Fruit fly (Drosophila melanogaster) whole organism, embryonic: ENCODE data around the gene CG17097.

Experiments used
- Blimp-1 ChIP-seq: fragments of 200-800 bp; sonication (Bioruptor generic); optimal IDR thresholded peaks from 3 replicates; lab custom pipeline; 2018; ENCODE audit warnings: missing biosample characterization, missing genetic modification characterization, mild to moderate bottlenecking, moderate library complexity, missing genetic modification reagents
- CG11504 ChIP-seq: fragments of 200-800 bp; sonication (Bioruptor generic); optimal IDR thresholded peaks from 3 replicates; lab custom pipeline; 2019; ENCODE audit warnings: missing biosample characterization, mild to moderate bottlenecking, missing genetic modification characterization, moderate library complexity
- CG12659 ChIP-seq: fragments of 200-800 bp; sonication (Bioruptor generic); optimal IDR thresholded peaks from 3 replicates; lab custom pipeline; 2017; ENCODE audit warnings: mild to moderate bottlenecking, missing biosample characterization, missing genetic modification reagents, missing genetic modification characterization
- CG12744 ChIP-seq: fragments of 200-800 bp; sonication (Bioruptor generic); optimal IDR thresholded peaks from 2 replicates; lab custom pipeline; 2016; ENCODE audit warnings: missing biosample characterization, missing genetic modification characterization
- CG12942 ChIP-seq: fragments of 200-800 bp; sonication (Bioruptor generic); optimal IDR thresholded peaks from 3 replicates; lab custom pipeline; 2016; ENCODE audit warnings: missing biosample characterization, missing genetic modification characterization
- CG14667 ChIP-seq: fragments of 200-800 bp; sonication (Bioruptor generic); IDR thresholded peaks from 2 replicates; pipeline ENCODE4 v1.3.6; 2022; ENCODE audit warnings: missing biosample characterization, missing genetic modification characterization
- CG14710 ChIP-seq: fragments of 200-800 bp; sonication (Bioruptor generic); optimal IDR thresholded peaks from 3 replicates; lab custom pipeline; 2019; ENCODE audit warnings: missing biosample characterization, mild to moderate bottlenecking, missing genetic modification characterization, moderate library complexity
- CG16815 ChIP-seq: fragments of 200-800 bp; sonication (Bioruptor generic); optimal IDR thresholded peaks from 3 replicates; lab custom pipeline; 2017; ENCODE audit warnings: missing biosample characterization, mild to moderate bottlenecking, missing genetic modification characterization
- CG17829 ChIP-seq: fragments of 200-800 bp; optimal IDR thresholded peaks from 2 replicates; lab custom pipeline; 2019; ENCODE audit warnings: missing biosample characterization, mild to moderate bottlenecking, missing genetic modification characterization, moderate library complexity
- CG2129 ChIP-seq: fragments of 200-800 bp; sonication (Bioruptor generic); IDR thresholded peaks from 2 replicates; pipeline ENCODE4 v1.3.6; 2022; ENCODE audit warnings: missing biosample characterization, missing genetic modification characterization; ENCODE audit not compliant: partially characterized antibody
- CG30431 ChIP-seq: fragments of 200-800 bp; sonication (Bioruptor generic); optimal IDR thresholded peaks from 2 replicates; lab custom pipeline; 2017; ENCODE audit warnings: missing biosample characterization, missing genetic modification characterization
- CG3065 ChIP-seq: fragments of 200-800 bp; sonication (Bioruptor generic); optimal IDR thresholded peaks from 2 replicates; lab custom pipeline; 2016; ENCODE audit warnings: missing biosample characterization, missing genetic modification characterization
- CG31441 ChIP-seq: fragments of 200-800 bp; sonication (Bioruptor generic); IDR thresholded peaks from 2 replicates; pipeline ENCODE4 v1.3.6; 2022; ENCODE audit warnings: missing biosample characterization, missing genetic modification characterization
- CG3281 ChIP-seq: fragments of 200-800 bp; sonication (Bioruptor generic); optimal IDR thresholded peaks from 3 replicates; lab custom pipeline; 2017; ENCODE audit warnings: missing biosample characterization, mild to moderate bottlenecking, missing genetic modification characterization
- CG33557 ChIP-seq: fragments of 200-800 bp; sonication (Bioruptor generic); optimal IDR thresholded peaks from 2 replicates; lab custom pipeline; 2019; ENCODE audit warnings: missing biosample characterization, mild to moderate bottlenecking, missing genetic modification characterization, moderate library complexity
- CG3726 ChIP-seq: fragments of 200-800 bp; sonication (Bioruptor generic); IDR thresholded peaks from 3 replicates; pipeline ENCODE4, ENCODE4 v1.3.6; 2022; ENCODE audit warnings: missing biosample characterization, missing genetic modification characterization
- CG3847 ChIP-seq: fragments of 200-800 bp; sonication (Bioruptor generic); IDR thresholded peaks from 2 replicates; pipeline ENCODE4 v1.3.6; 2022; ENCODE audit warnings: missing biosample characterization, missing genetic modification characterization
- CG43689 ChIP-seq: fragments of 200-800 bp; sonication (Bioruptor generic); IDR thresholded peaks from 2 replicates; pipeline ENCODE4 v1.3.6; 2022; ENCODE audit warnings: missing biosample characterization, missing genetic modification characterization
- CG5953 ChIP-seq: fragments of 200-800 bp; sonication (Bioruptor generic); IDR thresholded peaks from 2 replicates; pipeline ENCODE4 v1.3.6; 2022; ENCODE audit warnings: missing biosample characterization, missing genetic modification characterization
- CG7839 ChIP-seq: fragments of 200-800 bp; sonication (Bioruptor generic); optimal IDR thresholded peaks from 3 replicates; lab custom pipeline; 2018; ENCODE audit warnings: missing biosample characterization, mild to moderate bottlenecking, missing genetic modification characterization, moderate library complexity
- CG8089 ChIP-seq: fragments of 200-800 bp; sonication (Bioruptor generic); optimal IDR thresholded peaks from 3 replicates; lab custom pipeline; 2016; ENCODE audit warnings: missing biosample characterization, missing genetic modification characterization
- CG8388 ChIP-seq: fragments of 200-800 bp; sonication (Bioruptor generic); optimal IDR thresholded peaks from 2 replicates; lab custom pipeline; 2019; ENCODE audit warnings: missing biosample characterization, mild to moderate bottlenecking, missing genetic modification characterization, moderate library complexity
- CG8924 ChIP-seq: fragments of 200-800 bp; optimal IDR thresholded peaks from 3 replicates; lab custom pipeline; 2019; ENCODE audit warnings: missing biosample characterization, mild to moderate bottlenecking, missing genetic modification characterization, moderate library complexity
- CG9727 ChIP-seq: fragments of 200-800 bp; sonication (Bioruptor generic); optimal IDR thresholded peaks from 3 replicates; lab custom pipeline; 2017; ENCODE audit warnings: missing biosample characterization, mild to moderate bottlenecking, missing genetic modification characterization
- CG9797 ChIP-seq: fragments of 200-800 bp; sonication (Bioruptor generic); optimal IDR thresholded peaks from 3 replicates; lab custom pipeline; 2018; ENCODE audit warnings: missing biosample characterization, mild to moderate bottlenecking, missing genetic modification characterization
- Camta ChIP-seq: fragments of 200-800 bp; sonication (Bioruptor generic); optimal IDR thresholded peaks from 2 replicates; lab custom pipeline; 2016; ENCODE audit warnings: missing biosample characterization, missing genetic modification characterization
- CoRest ChIP-seq: fragments of 200-800 bp; sonication (Bioruptor generic); optimal IDR thresholded peaks from 3 replicates; lab custom pipeline; 2018; ENCODE audit warnings: missing biosample characterization, mild to moderate bottlenecking, missing genetic modification characterization, moderate library complexity
- D19A ChIP-seq: fragments of 200-800 bp; optimal IDR thresholded peaks from 3 replicates; lab custom pipeline; 2019; ENCODE audit warnings: missing biosample characterization, mild to moderate bottlenecking, missing genetic modification characterization, moderate library complexity
- Hr3 ChIP-seq: fragments of 200-800 bp; sonication (Bioruptor generic); optimal IDR thresholded peaks from 3 replicates; lab custom pipeline; 2016; ENCODE audit warnings: missing biosample characterization, missing genetic modification characterization
- Lpt ChIP-seq: fragments of >200 bp; optimal IDR thresholded peaks from 2 replicates; lab custom pipeline; 2018; ENCODE audit warnings: missing biosample characterization, missing genetic modification characterization
- Med ChIP-seq: fragments of 200-800 bp; sonication (Bioruptor generic); peaks from one replicate; lab custom pipeline; 2016; ENCODE audit warnings: missing biosample characterization, missing genetic modification characterization, mild to moderate bottlenecking, inconsistent platforms, moderate library complexity
- Oli ChIP-seq: fragments of 200-800 bp; sonication (Bioruptor generic); optimal IDR thresholded peaks from 2 replicates; lab custom pipeline; 2018; ENCODE audit warnings: missing biosample characterization, mild to moderate bottlenecking, missing genetic modification characterization, moderate library complexity
- Rx ChIP-seq: fragments of 200-800 bp; sonication (Bioruptor generic); IDR thresholded peaks from 2 replicates; pipeline ENCODE4 v1.3.6; 2022; ENCODE audit warnings: missing biosample characterization, missing genetic modification characterization
- Sin3A ChIP-seq: fragments of >200 bp; optimal IDR thresholded peaks from 2 replicates; lab custom pipeline; 2018
- Sox100B ChIP-seq: fragments of 200-800 bp; sonication (Bioruptor generic); optimal IDR thresholded peaks from 3 replicates; lab custom pipeline; 2018; ENCODE audit warnings: missing biosample characterization, mild to moderate bottlenecking, missing genetic modification characterization
- Trl ChIP-seq, 3 experiments: fragments of >200 bp in 2 of 3; fragments of 200-800 bp in 1 of 3; sonication (Bioruptor generic) in 1 of 3; optimal IDR thresholded peaks; 2 replicates in 1 of 3; 3 replicates in 2 of 3; lab custom pipeline; 2016 to 2017; ENCODE audit warnings: missing biosample characterization in 1 of 3, missing genetic modification characterization in 1 of 3
- ab ChIP-seq: fragments of 200-800 bp; sonication (Bioruptor generic); optimal IDR thresholded peaks from 2 replicates; lab custom pipeline; 2016; ENCODE audit warnings: missing biosample characterization, missing genetic modification characterization
- ci ChIP-seq: fragments of 200-800 bp; sonication (Bioruptor generic); IDR thresholded peaks from 3 replicates; pipeline ENCODE4 v1.3.6; 2022; ENCODE audit warnings: missing biosample characterization, missing genetic modification characterization
- dm ChIP-seq: fragments of 200-800 bp; sonication (Bioruptor generic); optimal IDR thresholded peaks from 3 replicates; lab custom pipeline; 2016; ENCODE audit warnings: missing biosample characterization, missing genetic modification characterization
- dmrt99B ChIP-seq: fragments of 200-800 bp; sonication (Bioruptor generic); optimal IDR thresholded peaks from 2 replicates; lab custom pipeline; 2018; ENCODE audit warnings: missing biosample characterization, mild to moderate bottlenecking, missing genetic modification characterization, moderate library complexity
- grau ChIP-seq: fragments of 200-800 bp; optimal IDR thresholded peaks from 3 replicates; lab custom pipeline; 2019; ENCODE audit warnings: missing biosample characterization, mild to moderate bottlenecking, missing genetic modification characterization, moderate library complexity
- gsb-n ChIP-seq: fragments of 200-800 bp; sonication (Bioruptor generic); optimal IDR thresholded peaks from 3 replicates; lab custom pipeline; 2018; ENCODE audit warnings: missing biosample characterization, mild to moderate bottlenecking, missing genetic modification characterization
- hth ChIP-seq: fragments of >200 bp; optimal IDR thresholded peaks from 2 replicates; lab custom pipeline; 2017; ENCODE audit warnings: inconsistent platforms
- nerfin-2 ChIP-seq: fragments of 200-800 bp; sonication (Bioruptor generic); IDR thresholded peaks from 2 replicates; pipeline ENCODE4 v1.3.6; 2022; ENCODE audit warnings: missing biosample characterization, missing genetic modification characterization; ENCODE audit not compliant: partially characterized antibody
- nom ChIP-seq: fragments of 200-800 bp; sonication (Bioruptor generic); optimal IDR thresholded peaks from 2 replicates; lab custom pipeline; 2017; ENCODE audit warnings: missing biosample characterization, missing genetic modification characterization, mild to moderate bottlenecking, moderate library complexity, missing genetic modification reagents
- pfk ChIP-seq: fragments of 200-800 bp; sonication (Bioruptor generic); optimal IDR thresholded peaks from 2 replicates; lab custom pipeline; 2018; ENCODE audit warnings: missing biosample characterization, mild to moderate bottlenecking, missing genetic modification characterization, moderate library complexity
- sisA ChIP-seq: fragments of 200-800 bp; sonication (Bioruptor generic); IDR thresholded peaks from 2 replicates; pipeline ENCODE4 v1.3.6; 2022; ENCODE audit warnings: missing biosample characterization, missing genetic modification characterization
- sr ChIP-seq: fragments of 200-800 bp; sonication (Bioruptor generic); IDR thresholded peaks from 3 replicates; pipeline ENCODE4 v1.3.6; 2022; ENCODE audit warnings: missing biosample characterization, missing genetic modification characterization
- vvl ChIP-seq: fragments of 200-800 bp; sonication (Bioruptor generic); IDR thresholded peaks from 2 replicates; pipeline ENCODE4 v1.3.6; 2022; ENCODE audit warnings: missing biosample characterization, missing genetic modification characterization

The CG17097 gene

DNA sequence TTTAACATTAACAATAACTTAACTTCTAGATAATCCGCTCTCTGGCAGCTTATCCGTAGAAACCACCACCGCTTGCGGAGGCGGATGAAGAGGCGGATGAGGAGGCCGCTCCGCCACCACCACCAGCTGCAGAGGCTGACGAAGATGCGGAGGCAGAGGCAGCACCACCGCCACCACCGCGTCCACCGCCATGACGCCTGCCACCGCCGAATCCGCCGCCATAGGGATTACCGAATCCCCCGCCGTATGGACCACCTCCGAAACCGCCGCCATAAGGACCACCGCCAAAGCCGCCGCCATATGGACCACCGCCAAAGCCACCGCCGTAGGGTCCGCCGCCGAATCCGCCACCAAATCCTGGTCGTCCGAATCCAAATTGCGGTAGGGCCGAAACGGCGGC is 42.5 kb downstream of the CG17097 start (continued):
- TF ChIP-seq pfk (GFP tag; lab: Kevin White, UChicago) (no peak), sisA (GFP tag; lab: Robert Waterston, UW) (0 out of 2 replicates have a peak, but pooled peaks have one; percentile 15), Med (peak; percentile 28), nerfin-2 (GFP tag; lab: Robert Waterston, UW) (no peak), CG30431 (no peak), nom (GFP tag; lab: Kevin White, UChicago) (no peak), CG9797 (GFP tag; lab: Kevin White, UChicago) (no peak), dm (GFP tag; lab: Kevin White, UChicago) (no peak), Lpt (GFP tag; lab: Kevin White, UChicago) (no peak), CG2129 (GFP tag; lab: Robert Waterston, UW) (no peak), ab (GFP tag; lab: Kevin White, UChicago) (no peak), Rx (GFP tag; lab: Robert Waterston, UW) (no peak), CG43689 (GFP tag; lab: Robert Waterston, UW) (no peak), CG3847 (0 out of 2 replicates have a peak, but pooled peaks have one; percentile 11), CG12744 (GFP tag; lab: Kevin White, UChicago) (no peak), CG5953 (GFP tag; lab: Robert Waterston, UW) (no peak), CG12942 (no peak), CG14667 (no peak), Camta (GFP tag; lab: Kevin White, UChicago) (no peak)

DNA sequence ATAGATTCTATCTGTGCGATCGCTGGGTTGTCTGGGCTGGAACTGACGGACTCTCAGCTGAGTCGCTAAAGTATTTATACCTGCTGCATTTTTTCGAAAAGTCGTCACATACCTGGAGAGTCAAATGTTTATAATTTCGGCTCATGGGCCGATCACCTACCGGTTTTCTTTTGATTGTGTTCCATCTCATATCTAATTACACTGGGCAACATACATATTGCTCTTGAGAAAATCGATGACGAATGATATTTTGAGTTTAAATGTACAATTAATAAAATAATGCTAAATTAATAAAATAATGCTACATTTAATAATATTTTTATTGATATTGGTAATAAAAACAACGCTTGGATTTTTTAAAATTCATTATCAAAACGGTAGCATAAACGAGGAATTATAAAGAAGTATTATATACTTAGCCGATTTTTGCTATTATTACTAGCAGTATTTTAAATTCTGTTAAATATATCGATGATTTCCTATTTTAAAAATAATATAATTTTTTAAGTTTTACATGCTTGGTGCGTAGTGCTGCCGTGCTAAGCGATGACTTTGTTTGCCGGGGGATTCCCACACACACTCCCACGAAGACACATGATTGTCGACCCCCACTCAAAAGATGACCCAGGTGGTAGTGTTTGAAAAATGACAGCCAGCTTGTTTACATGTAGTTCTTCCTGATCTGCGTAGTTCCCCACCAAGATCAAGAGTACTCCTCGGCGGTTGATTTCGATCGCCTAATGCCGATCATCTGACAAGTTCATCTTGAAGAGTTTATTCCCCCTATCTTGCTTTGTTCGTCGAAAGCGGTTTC is 43.2 kb downstream of the CG17097 start, which contains the start of gene CG7294:
Gene CG7294, minus strand, starts transcription at position 51 of the 814 bp plus-strand sequence.
- TF ChIP-seq sisA (GFP tag; lab: Robert Waterston, UW) = no peak
- TF ChIP-seq Sin3A (lab: Kevin White, UChicago) = no peak
- TF ChIP-seq CG8924 (tag; lab: Kevin White, UChicago) = peak; percentile 25
- no peak for TF ChIP-seq CG3065
- peak; percentile 1 for TF ChIP-seq Oli (tag; lab: Kevin White, UChicago)
- peak; percentile 72; the same call in 2 of the 3 replicates for TF ChIP-seq sr (GFP tag; lab: Robert Waterston, UW)
- TF ChIP-seq CG12659 (GFP tag; lab: Kevin White, UChicago) = peak; percentile 20
- peak; percentile 18 for TF ChIP-seq CG3281 (GFP tag; lab: Kevin White, UChicago)
- peak; percentile 35 for TF ChIP-seq CoRest (tag; lab: Kevin White, UChicago)
- TF ChIP-seq Trl (optimal IDR thresholded peaks at IDR 0.05; lab: Kevin White, UChicago) = no peak
- TF ChIP-seq Trl (GFP tag; optimal IDR thresholded peaks at IDR 0.05; lab: Kevin White, UChicago) = no peak
- peak; percentile 63 for TF ChIP-seq CG31441 (GFP tag; lab: Robert Waterston, UW)
- peak; percentile 27 for TF ChIP-seq CG17829 (tag; lab: Kevin White, UChicago)
- TF ChIP-seq ci (GFP tag; lab: Robert Waterston, UW) = no peak
- no peak for TF ChIP-seq CG30431
- peak; percentile 60 for TF ChIP-seq CG11504 (tag; lab: Kevin White, UChicago)
- peak; percentile 11 for TF ChIP-seq CG33557
- TF ChIP-seq dmrt99B = peak; percentile 19
- TF ChIP-seq Sox100B (GFP tag; lab: Kevin White, UChicago) = peak; percentile 55
- peak; percentile 50 for TF ChIP-seq grau (tag; lab: Kevin White, UChicago)
- TF ChIP-seq CG3726 = no peak
- TF ChIP-seq Blimp-1 (GFP tag; lab: Kevin White, UChicago) = peak; percentile 8
- TF ChIP-seq CG8089 (GFP tag; lab: Kevin White, UChicago) = no peak
- TF ChIP-seq D19A (tag; lab: Kevin White, UChicago) = peak; percentile 45
- TF ChIP-seq CG9727 (GFP tag; lab: Kevin White, UChicago) = peak; percentile 13
- no peak for TF ChIP-seq CG8388 (GFP tag; lab: Kevin White, UChicago)
- TF ChIP-seq gsb-n = peak; percentile 11
- TF ChIP-seq CG7839 (tag; lab: Kevin White, UChicago) = peak; percentile 28
- TF ChIP-seq Hr3 (GFP tag; lab: Kevin White, UChicago) = no peak
- no peak for TF ChIP-seq vvl (GFP tag; lab: Robert Waterston, UW)
- TF ChIP-seq CG14710 (tag; lab: Kevin White, UChicago) = peak; percentile 20
- TF ChIP-seq CG16815 = no peak
- TF ChIP-seq hth = no peak
